Worm (Caenorhabditis elegans): ENCODE measurements around the gene T24A6.1.
"Not testable (repeated sequence)": the region's sequence is repeated elsewhere in the genome, so short reads cannot be mapped to it uniquely, and the experiment has no call there.

The T24A6.1 gene

ce11 chrV:3570695-3571094 is 11.9 kb downstream of the T24A6.1 start, which contains the start of gene F40C5.2:
TSS of gene F40C5.2 (plus strand) at chrV:3570995.
- not testable (repeated sequence) for TF ChIP-seq fkh-2, nhr-77, fos-1 (tag; optimal IDR thresholded peaks at IDR 0.05)

ce11 chrV:3572408-3572807 is 13.6 kb downstream of the T24A6.1 start, which contains the start of gene F40C5.1:
TSS of gene F40C5.1 (plus strand) at chrV:3572708.
- not testable (repeated sequence) for TF ChIP-seq pqm-1, ceh-16, nhr-77 (tag; optimal IDR thresholded peaks at IDR 0.05)

DNA sequence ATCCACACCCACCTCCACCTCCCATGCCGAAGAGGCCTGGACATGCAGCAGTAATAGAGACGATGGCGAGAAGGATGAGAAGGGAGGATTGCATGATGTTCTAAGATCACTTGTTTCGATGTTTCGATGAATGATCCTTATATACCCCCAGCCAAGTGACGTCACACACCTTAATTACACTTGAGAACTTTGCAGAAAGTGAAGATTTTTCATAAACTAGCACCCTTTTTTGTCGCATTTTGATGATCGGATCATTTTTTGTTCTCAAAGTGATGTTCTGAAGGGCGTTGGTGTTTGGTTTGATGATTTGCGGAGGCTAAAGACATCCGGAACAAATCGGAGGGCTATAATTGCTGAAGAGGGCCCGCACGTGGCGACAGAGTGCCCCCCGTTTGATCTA is 16.9 kb downstream of the T24A6.1 start, which contains the start of gene grl-27:
Gene grl-27 (minus strand): TSS at position 101 of the 400 bp plus-strand sequence.
- TF ChIP-seq fkh-10 (GFP tag; optimal IDR thresholded peaks at IDR 0.05) (no peak), pqm-1 (tag; optimal IDR thresholded peaks at IDR 0.05) (no peak), unc-62 (GFP tag; optimal IDR thresholded peaks at IDR 0.05) (no peak), nhr-43 (tag; optimal IDR thresholded peaks at IDR 0.05; ENCODE audit: poor library complexity, severe bottlenecking) (no peak), elt-3 (tag; optimal IDR thresholded peaks at IDR 0.05) (no peak), ztf-4 (tag; optimal IDR thresholded peaks at IDR 0.05) (no peak), ceh-9 (tag; optimal IDR thresholded peaks at IDR 0.05) (no peak), jun-1 (tag; optimal IDR thresholded peaks at IDR 0.05) (no peak)

DNA sequence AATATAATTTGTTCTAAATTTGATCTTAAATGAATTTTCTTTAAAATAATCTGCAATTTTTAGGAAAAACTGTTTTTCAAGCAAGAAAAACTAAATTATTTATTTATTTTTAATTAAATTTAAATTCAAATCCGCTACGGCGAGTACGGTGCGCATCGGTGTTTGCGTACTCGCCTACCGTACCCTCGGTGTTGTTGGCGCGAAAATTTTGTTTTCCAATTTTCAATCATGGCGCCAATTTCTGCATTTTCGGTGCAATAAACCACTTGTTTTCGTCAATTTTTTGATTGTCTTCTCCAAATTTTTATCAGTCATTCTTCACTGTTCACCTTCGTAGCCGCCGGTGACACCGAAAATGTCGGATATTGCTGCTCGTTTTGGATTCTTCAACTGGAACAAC is 20.0 kb downstream of the T24A6.1 start, which contains the start of gene pygl-1:
Gene pygl-1 (plus strand): TSS at position 211 of the 400 bp plus-strand sequence.
- TF ChIP-seq ZK546.5 (tag; optimal IDR thresholded peaks at IDR 0.05) (no peak), nhr-77 (tag; optimal IDR thresholded peaks at IDR 0.05) (no peak), elt-1 (tag; optimal IDR thresholded peaks at IDR 0.05) (no peak), nfya-1 (tag; optimal IDR thresholded peaks at IDR 0.05; ENCODE audit: insufficient read depth) (no peak), lsy-12 (tag; optimal IDR thresholded peaks at IDR 0.05) (no peak), nhr-25 (tag; optimal IDR thresholded peaks at IDR 0.05) (no peak), nhr-43 (tag; optimal IDR thresholded peaks at IDR 0.05; ENCODE audit: poor library complexity, severe bottlenecking) (no peak), nhr-11 (tag; optimal IDR thresholded peaks at IDR 0.05) (no peak), ama-1 (optimal IDR thresholded peaks at IDR 0.05) (no peak), mml-1 (tag; optimal IDR thresholded peaks at IDR 0.05) (no peak), lin-39 (tag; optimal IDR thresholded peaks at IDR 0.05) (no peak), sea-2 (GFP tag; optimal IDR thresholded peaks at IDR 0.05) (no peak), nhr-23 (tag; optimal IDR thresholded peaks at IDR 0.05) (no peak)

- TF ChIP-seq nhr-23 (tag; optimal IDR thresholded peaks at IDR 0.05) (no peak), pqm-1 (tag; optimal IDR thresholded peaks at IDR 0.05) (no peak), ztf-4 (tag; optimal IDR thresholded peaks at IDR 0.05) (no peak), nhr-25 (tag; optimal IDR thresholded peaks at IDR 0.05) (no peak), daf-12 (tag; optimal IDR thresholded peaks at IDR 0.05) (no peak), jun-1 (tag; optimal IDR thresholded peaks at IDR 0.05) (no peak), lsy-12 (tag; optimal IDR thresholded peaks at IDR 0.05) (no peak), nhr-237 (tag; optimal IDR thresholded peaks at IDR 0.05) (no peak), nhr-76 (tag; optimal IDR thresholded peaks at IDR 0.05) (no peak), ceh-16 (tag; optimal IDR thresholded peaks at IDR 0.05) (no peak), R02D3.7 (tag; optimal IDR thresholded peaks at IDR 0.05) (no peak), nhr-43 (tag; optimal IDR thresholded peaks at IDR 0.05; ENCODE audit: poor library complexity, severe bottlenecking) (no peak), nhr-12 (tag; optimal IDR thresholded peaks at IDR 0.05) (no peak), unc-62 (GFP tag; optimal IDR thresholded peaks at IDR 0.05) (no peak), sea-2 (GFP tag; optimal IDR thresholded peaks at IDR 0.05) (no peak), tbx-2 (tag; optimal IDR thresholded peaks at IDR 0.05) (no peak), nfya-1 (tag; optimal IDR thresholded peaks at IDR 0.05; ENCODE audit: insufficient read depth) (no peak), zag-1 (tag; optimal IDR thresholded peaks at IDR 0.05) (no peak)
Observed at ce11 chrV:3579248-3579647, 20.4 kb downstream of the T24A6.1 start.

ce11 chrV:3579795-3580194 is 21.0 kb downstream of the T24A6.1 start:
- peak; percentile 37 for TF ChIP-seq elt-2 (tag; optimal IDR thresholded peaks at IDR 0.05)
- TF ChIP-seq lin-15B (tag; optimal IDR thresholded peaks at IDR 0.05), result peak; percentile 97
- peak; percentile 13 for TF ChIP-seq snpc-4 (tag; optimal IDR thresholded peaks at IDR 0.05)
- peak; percentile 50 for TF ChIP-seq nhr-23 (tag; optimal IDR thresholded peaks at IDR 0.05)
- peak; percentile 45 for TF ChIP-seq ama-1 (optimal IDR thresholded peaks at IDR 0.05)
- peak; percentile 25 for TF ChIP-seq mdl-1 (tag; optimal IDR thresholded peaks at IDR 0.05)
- TF ChIP-seq ceh-82 (tag; optimal IDR thresholded peaks at IDR 0.05), result no peak
- no peak for TF ChIP-seq lsy-12 (tag; optimal IDR thresholded peaks at IDR 0.05)
- TF ChIP-seq pha-4 (tag; optimal IDR thresholded peaks at IDR 0.05), result peak; percentile 63
- peak; percentile 74 for TF ChIP-seq hmg-11 (tag; optimal IDR thresholded peaks at IDR 0.05)
- peak; percentile 60 for TF ChIP-seq nfya-1 (tag; optimal IDR thresholded peaks at IDR 0.05; ENCODE audit: insufficient read depth)
- TF ChIP-seq lin-39 (tag; optimal IDR thresholded peaks at IDR 0.05), result peak; percentile 36
- TF ChIP-seq nhr-43 (tag; optimal IDR thresholded peaks at IDR 0.05; ENCODE audit: poor library complexity, severe bottlenecking), result peak; percentile 26
- no peak for TF ChIP-seq sea-2 (GFP tag; optimal IDR thresholded peaks at IDR 0.05)

Measured in whole organism, L3 larva.